Worm (Caenorhabditis elegans) whole organism, L4 larva: Measurements from ENCODE around the gene F45E10.2.

Source experiments
- F26F4.8 ChIP-seq: fragments of 200-800 bp; sonication (Bioruptor generic); conservative IDR thresholded peaks from 2 replicates; pipeline ENCODE4 v1.3.6; 2022; ENCODE audit warnings: missing genetic modification characterization, missing compliant biosample characterization
- R02D3.7 ChIP-seq: fragments of 150-350 bp; sonication (generic microtip); optimal IDR thresholded peaks from 3 replicates; lab custom pipeline; 2014; ENCODE audit warnings: missing biosample characterization, missing genetic modification characterization
- T26A8.4 ChIP-seq: fragments of 200-800 bp; sonication (Bioruptor generic); IDR thresholded peaks from 2 replicates; pipeline ENCODE4 v1.3.6; 2022; ENCODE audit warnings: missing genetic modification characterization, missing compliant biosample characterization
- Y105C5A.15 ChIP-seq: fragments of 200-800 bp; sonication (Bioruptor generic); IDR thresholded peaks from 2 replicates; pipeline ENCODE4 v1.3.6; 2022; ENCODE audit warnings: missing genetic modification characterization, missing compliant biosample characterization
- Y75B8A.6 ChIP-seq: fragments of 200-800 bp; sonication (Bioruptor generic); IDR thresholded peaks from 2 replicates; pipeline ENCODE4 v1.3.6; 2022; ENCODE audit warnings: missing genetic modification reagents, missing genetic modification characterization, missing compliant biosample characterization
- aha-1 ChIP-seq: fragments of 150-350 bp; peaks from one replicate; lab custom pipeline; 2014; ENCODE audit warnings: missing biosample characterization, missing genetic modification characterization
- aly-2 ChIP-seq: sonication (generic microtip); optimal IDR thresholded peaks from 2 replicates; lab custom pipeline; 2018; ENCODE audit warnings: missing biosample characterization, missing genetic modification characterization
- ceh-44 ChIP-seq: fragments of 200-800 bp; sonication (Bioruptor generic); IDR thresholded peaks from 2 replicates; pipeline ENCODE4 v1.3.6; 2022; ENCODE audit warnings: missing genetic modification reagents, missing genetic modification characterization, missing compliant biosample characterization
- ceh-82 ChIP-seq: sonication (generic microtip); optimal IDR thresholded peaks from 2 replicates; lab custom pipeline; 2017; ENCODE audit warnings: missing biosample characterization, missing genetic modification characterization
- daf-12 ChIP-seq: fragments of 150-350 bp; optimal IDR thresholded peaks from 2 replicates; lab custom pipeline; 2014; ENCODE audit warnings: missing biosample characterization, missing genetic modification reagents, missing genetic modification characterization
- daf-19 ChIP-seq: fragments of 200-800 bp; sonication (Bioruptor generic); conservative IDR thresholded peaks from 2 replicates; pipeline ENCODE4 v1.3.6; 2022; ENCODE audit warnings: missing genetic modification characterization, missing compliant biosample characterization
- dve-1 ChIP-seq: sonication (generic microtip); optimal IDR thresholded peaks from 2 replicates; lab custom pipeline; 2017; ENCODE audit warnings: antibody characterized with exemption, mild to moderate bottlenecking, missing genetic modification characterization, missing compliant biosample characterization; ENCODE audit not compliant: insufficient read depth
- gei-8 ChIP-seq: fragments of 200-800 bp; sonication (Bioruptor generic); optimal IDR thresholded peaks from 2 replicates; lab custom pipeline; 2018; ENCODE audit warnings: mild to moderate bottlenecking, missing genetic modification characterization, missing compliant biosample characterization
- hlh-30 ChIP-seq: sonication (generic microtip); optimal IDR thresholded peaks from 2 replicates; lab custom pipeline; 2017; ENCODE audit warnings: antibody characterized with exemption, mild to moderate bottlenecking, missing genetic modification characterization, missing compliant biosample characterization; ENCODE audit not compliant: insufficient read depth
- lir-3 ChIP-seq: sonication (generic microtip); optimal IDR thresholded peaks from 2 replicates; lab custom pipeline; 2016; ENCODE audit warnings: mild to moderate bottlenecking, missing genetic modification characterization, missing compliant biosample characterization
- lsy-2 ChIP-seq, 2 experiments: fragments of 150-350 bp in 1 of 2; sonication (generic microtip) in 1 of 2; optimal IDR thresholded peaks; 2 replicates each; lab custom pipeline; 2014 to 2017; ENCODE audit warnings: missing biosample characterization in 2 of 2, missing genetic modification characterization in 2 of 2
- madf-5 ChIP-seq, 2 experiments: fragments of 200-800 bp; sonication (Bioruptor generic); IDR thresholded peaks; 2 replicates each; pipeline ENCODE4 v1.3.6; 2022; ENCODE audit warnings: missing compliant biosample characterization in 2 of 2, missing genetic modification characterization in 2 of 2
- nhr-11 ChIP-seq: fragments of 150-350 bp; optimal IDR thresholded peaks from 2 replicates; lab custom pipeline; 2014; ENCODE audit warnings: missing biosample characterization, missing genetic modification characterization
- nhr-25 ChIP-seq: sonication (generic microtip); optimal IDR thresholded peaks from 2 replicates; lab custom pipeline; 2017; ENCODE audit warnings: missing genetic modification characterization, mild to moderate bottlenecking, missing compliant biosample characterization, antibody characterized with exemption, moderate library complexity, borderline replicate concordance; ENCODE audit not compliant: insufficient read depth
- nhr-48 ChIP-seq: sonication (generic microtip); optimal IDR thresholded peaks from 2 replicates; lab custom pipeline; 2016; ENCODE audit warnings: mild to moderate bottlenecking, missing genetic modification characterization, missing compliant biosample characterization
- nhr-77 ChIP-seq: fragments of 150-350 bp; optimal IDR thresholded peaks from 2 replicates; lab custom pipeline; 2014; ENCODE audit warnings: missing biosample characterization, missing genetic modification characterization
- pha-4 ChIP-seq, 2 experiments: fragments of 150-350 bp in 1 of 2; fragments of 200-800 bp in 1 of 2; sonication (Bioruptor generic) in 1 of 2; IDR thresholded peaks in 1 of 2; optimal IDR thresholded peaks in 1 of 2; 2 replicates each; pipeline versions ENCODE4 v1.3.6 to Lab custom; 2014 to 2022; ENCODE audit warnings: missing genetic modification characterization in 2 of 2, missing genetic modification reagents in 2 of 2, missing biosample characterization in 1 of 2, missing compliant biosample characterization in 1 of 2
- set-16 ChIP-seq: fragments of 200-800 bp; sonication (Bioruptor generic); IDR thresholded peaks from 2 replicates; pipeline ENCODE4 v1.3.6; 2022; ENCODE audit warnings: missing genetic modification reagents, missing genetic modification characterization, missing compliant biosample characterization
- tag-97 ChIP-seq: fragments of 200-800 bp; sonication (Bioruptor generic); IDR thresholded peaks from 2 replicates; pipeline ENCODE4 v1.3.6; 2022; ENCODE audit warnings: missing genetic modification characterization, missing compliant biosample characterization
- unc-62 ChIP-seq, 3 experiments: fragments of 150-350 bp in 1 of 3; sonication (generic microtip); optimal IDR thresholded peaks in 2 of 3; peaks in 1 of 3; 1 replicate in 1 of 3; 2 replicates in 2 of 3; lab custom pipeline; 2014 to 2017; ENCODE audit warnings: missing biosample characterization in 3 of 3, missing genetic modification characterization in 3 of 3, missing genetic modification reagents in 3 of 3, missing genotype in 1 of 3
- zfp-3 ChIP-seq: fragments of 200-800 bp; sonication (Bioruptor generic); conservative IDR thresholded peaks from 2 replicates; pipeline ENCODE4 v1.3.6; 2022; ENCODE audit warnings: missing genetic modification reagents, missing genetic modification characterization, missing compliant biosample characterization
- ztf-7 ChIP-seq: fragments of 150-350 bp; optimal IDR thresholded peaks from 2 replicates; lab custom pipeline; 2014; ENCODE audit warnings: missing biosample characterization, missing genetic modification characterization

The F45E10.2 gene

DNA sequence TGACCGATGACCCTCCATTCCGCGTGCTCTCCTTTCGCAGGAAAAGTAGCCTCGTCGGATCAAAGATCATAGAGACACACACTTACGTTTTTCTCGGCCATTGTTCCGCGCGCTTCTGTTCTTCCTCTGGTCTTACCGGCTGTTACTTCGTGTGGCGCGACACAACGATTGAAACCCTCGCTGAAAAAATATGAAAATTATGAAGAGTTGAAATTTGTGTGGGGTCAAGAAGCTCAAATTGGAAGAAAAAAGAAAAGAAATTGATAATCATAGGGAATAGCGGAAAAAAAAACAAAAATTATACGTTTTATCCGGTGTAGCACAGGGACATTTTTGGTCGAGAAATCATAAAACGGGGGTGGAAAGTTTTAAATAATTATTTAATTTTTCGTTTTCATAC lies 14.1 kb downstream of the F45E10.2 start, which contains the start of gene cey-1:
Gene cey-1, minus strand, starts transcription at position 180 of the 400 bp plus-strand sequence.
- no peak for TF ChIP-seq hlh-30 (tag; lab: Kevin White, UChicago)
- TF ChIP-seq aha-1 (tag; lab: Kevin White, UChicago), result peak; percentile 90

DNA sequence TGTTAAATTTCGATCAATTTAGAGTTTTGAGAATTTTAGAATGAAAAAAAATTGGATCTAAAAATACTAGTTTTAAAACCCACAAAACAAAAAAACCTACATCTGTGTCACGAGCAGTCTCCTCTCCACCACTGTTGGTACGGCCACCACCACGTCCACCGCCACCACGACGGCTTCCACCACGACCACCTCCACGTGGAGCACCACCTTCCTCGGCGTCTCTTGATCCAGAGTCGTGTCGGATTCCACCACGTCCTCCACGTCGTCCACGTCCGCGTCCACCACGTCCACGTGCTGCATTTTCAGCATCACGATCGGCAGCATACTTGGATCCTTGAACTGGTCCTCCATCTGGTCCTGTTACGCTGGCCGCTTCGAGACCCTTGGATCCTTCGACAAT lies 15.0 kb downstream of the F45E10.2 start:
- TF ChIP-seq unc-62 (GFP tag; optimal IDR thresholded peaks at IDR 0.05 in 1 of 2; lab: Kevin White, UChicago), result no peak
- no peak for TF ChIP-seq unc-62 (tag; optimal IDR thresholded peaks at IDR 0.05; lab: Kevin White, UChicago)
- peak; percentile 83 for TF ChIP-seq set-16 (GFP tag; lab: Robert Waterston, UW)
- no peak for TF ChIP-seq pha-4 (GFP tag; IDR thresholded peaks at IDR 0.05; lab: Robert Waterston, UW)
- TF ChIP-seq pha-4 (tag; optimal IDR thresholded peaks at IDR 0.05; lab: Kevin White, UChicago), result no peak
- TF ChIP-seq Y75B8A.6 (GFP tag; lab: Robert Waterston, UW), result no peak

DNA sequence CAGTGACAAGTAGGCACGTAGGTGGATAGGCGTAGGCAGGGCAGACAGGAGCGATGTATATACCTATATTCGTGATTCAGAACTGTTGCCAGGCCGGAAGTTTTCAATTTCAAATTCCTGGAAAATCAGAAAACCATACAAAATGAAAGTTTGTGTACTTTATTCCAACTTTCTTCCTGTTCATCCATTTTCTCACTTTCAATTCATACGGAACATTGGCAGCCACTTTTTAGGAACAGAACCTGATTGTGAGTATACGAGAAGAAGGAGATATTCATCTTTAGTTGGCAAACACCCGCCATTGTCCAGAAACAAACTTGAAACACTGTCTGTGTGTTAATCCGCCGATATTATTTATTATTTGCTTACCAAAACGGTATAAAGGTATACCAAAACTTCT lies 19.3 kb downstream of the F45E10.2 start, which contains the start of gene srlf-15:
Gene srlf-15, plus strand, starts transcription at position 301 of the 400 bp plus-strand sequence.
- no peak for TF ChIP-seq gei-8
- no peak for TF ChIP-seq daf-19 (GFP tag; lab: Robert Waterston, UW)
- no peak for TF ChIP-seq nhr-77 (tag; lab: Kevin White, UChicago)
- no peak for TF ChIP-seq R02D3.7 (tag; lab: Kevin White, UChicago)
- no peak for TF ChIP-seq dve-1 (tag; lab: Kevin White, UChicago)
- TF ChIP-seq, all 104 proteins: peak for 0

ce11 chrII:11032812-11033211 lies 22.3 kb downstream of the F45E10.2 start:
- TF ChIP-seq ceh-82 (tag; lab: Kevin White, UChicago) (no peak), unc-62 (GFP tag; optimal IDR thresholded peaks at IDR 0.05 in 1 of 2; lab: Kevin White, UChicago) (peak in 1 of 2 experiments; percentile 65), unc-62 (tag; optimal IDR thresholded peaks at IDR 0.05; lab: Kevin White, UChicago) (no peak)

DNA sequence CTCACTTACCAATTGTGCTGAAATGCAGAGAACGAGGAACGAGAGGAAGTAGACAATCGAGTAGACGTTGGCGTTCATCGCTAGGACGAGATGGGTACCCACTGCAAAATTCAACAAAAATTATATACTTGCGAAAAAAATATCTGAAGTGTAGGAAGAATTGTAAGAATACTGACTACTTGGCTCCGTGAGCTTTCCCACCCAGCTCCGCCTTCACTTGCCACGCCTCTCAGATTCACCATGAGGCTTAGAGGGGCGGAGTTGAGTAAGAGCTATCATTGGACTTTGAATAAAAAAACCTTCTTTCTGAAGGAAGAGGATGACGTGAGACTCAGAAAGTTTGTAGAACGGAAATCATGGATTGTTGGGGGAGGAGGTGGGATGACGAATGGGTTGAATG lies 24.8 kb downstream of the F45E10.2 start, which contains the start of gene nlp-18:
Gene nlp-18, minus strand, starts transcription at position 101 of the 400 bp plus-strand sequence.
- TF ChIP-seq aha-1 (tag; lab: Kevin White, UChicago) (peak; percentile 25), nhr-25 (tag; lab: Kevin White, UChicago) (no peak)

- TF ChIP-seq aly-2 (tag; lab: Kevin White, UChicago) (no peak), nhr-48 (tag; lab: Kevin White, UChicago) (no peak), unc-62 (GFP tag; optimal IDR thresholded peaks at IDR 0.05 in 1 of 2; lab: Kevin White, UChicago) (peak in 1 of 2 experiments; percentile 43), unc-62 (tag; optimal IDR thresholded peaks at IDR 0.05; lab: Kevin White, UChicago) (no peak), nhr-11 (tag; lab: Kevin White, UChicago) (no peak), ceh-44 (GFP tag; lab: Robert Waterston, UW) (no peak), madf-5 (GFP tag; IDR thresholded peaks at IDR 0.05; lab: Robert Waterston, UW) (no peak), ztf-7 (no peak), F26F4.8 (no peak), daf-12 (tag; lab: Kevin White, UChicago) (no peak), aha-1 (tag; lab: Kevin White, UChicago) (peak; percentile 71), nhr-77 (tag; lab: Kevin White, UChicago) (no peak), lir-3 (tag; lab: Kevin White, UChicago) (no peak), tag-97 (GFP tag; lab: Robert Waterston, UW) (no peak), Y105C5A.15 (GFP tag; lab: Robert Waterston, UW) (no peak), T26A8.4 (GFP tag; lab: Robert Waterston, UW) (no peak), zfp-3 (GFP tag; lab: Robert Waterston, UW) (no peak), lsy-2 (tag; optimal IDR thresholded peaks at IDR 0.05; lab: Kevin White, UChicago) (no peak)
These were observed 27.3 kb downstream of the F45E10.2 start for ce11 chrII:11027777-11028176.
